Worm (Caenorhabditis elegans) whole organism, late embryonic: Measurements from ENCODE around the gene npr-36.

Experiments
- ceh-31 ChIP-seq: sonication (generic microtip); optimal IDR thresholded peaks from 2 replicates; lab custom pipeline; 2016; ENCODE audit warnings: missing genetic modification characterization, missing compliant biosample characterization
- pha-2 ChIP-seq: sonication (generic microtip); optimal IDR thresholded peaks from 2 replicates; lab custom pipeline; 2017; ENCODE audit warnings: mild to moderate bottlenecking, missing genetic modification characterization, missing compliant biosample characterization
- unc-86 ChIP-seq: sonication (generic microtip); optimal IDR thresholded peaks from 2 replicates; lab custom pipeline; 2016; ENCODE audit warnings: missing genetic modification characterization, missing compliant biosample characterization

DNA sequence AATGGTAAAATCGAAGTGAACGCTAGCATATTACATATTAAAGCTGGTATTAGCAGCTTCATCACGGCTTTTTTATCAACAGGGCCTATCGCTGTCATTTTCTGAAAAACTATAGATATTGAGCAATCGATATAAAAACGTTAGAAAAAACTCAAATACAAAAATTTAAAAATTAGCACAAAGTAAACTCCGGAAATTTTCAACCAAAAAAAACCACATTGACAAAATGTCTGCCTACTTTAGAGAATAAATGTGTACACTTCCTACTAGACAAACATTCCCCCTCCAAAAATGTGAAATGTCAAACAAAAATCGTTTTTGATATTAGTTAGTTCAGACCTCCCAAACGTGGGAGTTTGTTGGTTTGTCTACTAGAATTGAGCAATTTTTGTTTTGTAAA is 9.0 kb downstream of the npr-36 start, which contains the start of gene mfsd-10:
- TF ChIP-seq pha-2 (tag; lab: Kevin White, UChicago) (no peak), ceh-31 (no peak), unc-86 (tag; lab: Kevin White, UChicago) (no peak)
